Fruit fly (Drosophila melanogaster): ENCODE data around the gene pasi1.

Gene pasi1

dm6 chr3R:17809014-17809413 is 14.1 kb downstream of the pasi1 start, which contains the start of gene Odj (continued):
- TF ChIP-seq twi (tag; optimal IDR thresholded peaks at IDR 0.05) (no peak), CG8281 (tag; optimal IDR thresholded peaks at IDR 0.05) (no peak), CG5953 (GFP tag; IDR thresholded peaks at IDR 0.05) (no peak), CG12744 (GFP tag; optimal IDR thresholded peaks at IDR 0.05) (peak; percentile 23), CG9932 (GFP tag; IDR thresholded peaks at IDR 0.05) (peak; percentile 64), CG13287 (GFP tag; IDR thresholded peaks at IDR 0.05; ENCODE audit: partially characterized antibody) (peak; percentile 97), CG11456 (GFP tag; IDR thresholded peaks at IDR 0.05) (no peak), Eip74EF (GFP tag; optimal IDR thresholded peaks at IDR 0.05) (no peak), CG34376 (GFP tag; optimal IDR thresholded peaks at IDR 0.05) (peak; percentile 24), CoRest (tag; optimal IDR thresholded peaks at IDR 0.05) (peak; percentile 5), Antp (GFP tag; optimal IDR thresholded peaks at IDR 0.05) (no peak), PHDP (tag; optimal IDR thresholded peaks at IDR 0.05) (peak; percentile 28), insv (GFP tag; optimal IDR thresholded peaks at IDR 0.05) (no peak), Pdp1 (GFP tag; optimal IDR thresholded peaks at IDR 0.05) (no peak), CG5245 (GFP tag; optimal IDR thresholded peaks at IDR 0.05) (no peak), CG8359 (GFP tag; optimal IDR thresholded peaks at IDR 0.05; ENCODE audit: borderline replicate concordance) (no peak), CG13424 (tag; optimal IDR thresholded peaks at IDR 0.05) (peak; percentile 1), Adf1 (GFP tag; IDR thresholded peaks at IDR 0.05) (no peak), CG7372 (GFP tag; IDR thresholded peaks at IDR 0.05) (no peak), ERR (GFP tag; optimal IDR thresholded peaks at IDR 0.05) (no peak), CG1233 (GFP tag; optimal IDR thresholded peaks at IDR 0.05) (no peak), Spps (tag; optimal IDR thresholded peaks at IDR 0.05) (no peak), unc-4 (GFP tag; IDR thresholded peaks at IDR 0.05; ENCODE audit: partially characterized antibody) (peak; percentile 97), Aef1 (GFP tag; IDR thresholded peaks at IDR 0.05) (no peak), ac (GFP tag; optimal IDR thresholded peaks at IDR 0.05) (no peak), Hr3 (GFP tag; optimal IDR thresholded peaks at IDR 0.05) (no peak), Hand (GFP tag; optimal IDR thresholded peaks at IDR 0.05) (no peak), pzg (GFP tag; optimal IDR thresholded peaks at IDR 0.05) (peak; percentile 72), odd (GFP tag; optimal IDR thresholded peaks at IDR 0.05) (no peak), kay (GFP tag; optimal IDR thresholded peaks at IDR 0.05) (no peak), nom (GFP tag; optimal IDR thresholded peaks at IDR 0.05) (no peak), wek (GFP tag; optimal IDR thresholded peaks at IDR 0.05) (no peak), CG4328 (GFP tag; optimal IDR thresholded peaks at IDR 0.05) (no peak), CG3407 (GFP tag; optimal IDR thresholded peaks at IDR 0.05) (no peak), onecut (GFP tag; IDR thresholded peaks at IDR 0.05) (no peak), jing (GFP tag; optimal IDR thresholded peaks at IDR 0.05) (no peak), CG7839 (tag; optimal IDR thresholded peaks at IDR 0.05) (no peak), CG11093 (GFP tag; IDR thresholded peaks at IDR 0.05) (no peak), CG12104 (GFP tag; optimal IDR thresholded peaks at IDR 0.05) (no peak), CG10267 (tag; optimal IDR thresholded peaks at IDR 0.05) (peak; percentile 75), CG1792 (GFP tag; optimal IDR thresholded peaks at IDR 0.05) (no peak), ase (GFP tag; IDR thresholded peaks at IDR 0.05) (no peak), CG30020 (tag; optimal IDR thresholded peaks at IDR 0.05) (peak; percentile 24), CG11398 (GFP tag; optimal IDR thresholded peaks at IDR 0.05) (no peak), Sry-δ (GFP tag; optimal IDR thresholded peaks at IDR 0.05) (peak; percentile 91), Bteb2 (GFP tag; optimal IDR thresholded peaks at IDR 0.05) (no peak), CG17385 (GFP tag; optimal IDR thresholded peaks at IDR 0.05) (no peak), Dip2 (GFP tag; IDR thresholded peaks at IDR 0.05) (no peak), CG11504 (tag; optimal IDR thresholded peaks at IDR 0.05) (no peak), Hmx (GFP tag; optimal IDR thresholded peaks at IDR 0.05) (no peak), Opbp (GFP tag; IDR thresholded peaks at IDR 0.05; ENCODE audit: partially characterized antibody) (peak; percentile 93)

All from whole organism, embryonic.